Fruit fly (Drosophila melanogaster) whole organism, prepupa: ENCODE data around the gene CG14431.

ENCODE experiments used
- Blimp-1 ChIP-seq: fragments of 200-800 bp; sonication (Bioruptor generic); optimal IDR thresholded peaks from 3 replicates; lab custom pipeline; 2017; ENCODE audit warnings: missing biosample characterization, missing genetic modification characterization, mild to moderate bottlenecking, moderate library complexity, missing genetic modification reagents
- CG10631 ChIP-seq: fragments of 200-800 bp; sonication (Bioruptor generic); optimal IDR thresholded peaks from 2 replicates; lab custom pipeline; 2016; ENCODE audit warnings: missing biosample characterization, missing genetic modification characterization
- CG10669 ChIP-seq: fragments of 200-800 bp; sonication (Bioruptor generic); optimal IDR thresholded peaks from 3 replicates; lab custom pipeline; 2018; ENCODE audit warnings: missing biosample characterization, mild to moderate bottlenecking, missing genetic modification characterization, moderate library complexity
- CG11294 ChIP-seq: fragments of 200-800 bp; sonication (Bioruptor generic); IDR thresholded peaks from 2 replicates; pipeline ENCODE4 v1.3.6; 2022; ENCODE audit warnings: missing biosample characterization, missing genetic modification characterization
- CG11762 ChIP-seq: fragments of 200-800 bp; sonication (Bioruptor generic); optimal IDR thresholded peaks from 3 replicates; lab custom pipeline; 2016; ENCODE audit warnings: missing biosample characterization, missing genetic modification characterization; ENCODE audit not compliant: insufficient read depth
- CG11902 ChIP-seq: fragments of 200-800 bp; sonication (Bioruptor generic); optimal IDR thresholded peaks from 3 replicates; lab custom pipeline; 2016; ENCODE audit warnings: missing biosample characterization, missing genetic modification characterization
- CG15336 ChIP-seq: fragments of 200-800 bp; sonication (Bioruptor generic); IDR thresholded peaks from 2 replicates; pipeline ENCODE4 v1.3.6; 2022; ENCODE audit warnings: missing biosample characterization, missing genetic modification characterization
- CG1621 ChIP-seq: fragments of 200-800 bp; sonication (Bioruptor generic); optimal IDR thresholded peaks from 3 replicates; lab custom pipeline; 2018; ENCODE audit warnings: missing biosample characterization, mild to moderate bottlenecking, missing genetic modification characterization
- CG3032 ChIP-seq: fragments of 200-800 bp; optimal IDR thresholded peaks from 2 replicates; lab custom pipeline; 2019; ENCODE audit warnings: missing biosample characterization, mild to moderate bottlenecking, missing genetic modification characterization, moderate library complexity
- CG31627 ChIP-seq: fragments of 200-800 bp; sonication (Bioruptor generic); optimal IDR thresholded peaks from 3 replicates; lab custom pipeline; 2016; ENCODE audit warnings: missing biosample characterization, missing genetic modification characterization
- CG34406 ChIP-seq: fragments of 200-800 bp; sonication (Bioruptor generic); optimal IDR thresholded peaks from 3 replicates; lab custom pipeline; 2016; ENCODE audit warnings: missing biosample characterization, missing genetic modification characterization
- CG6163 ChIP-seq: fragments of 200-800 bp; sonication (Bioruptor generic); IDR thresholded peaks from 3 replicates; pipeline ENCODE4 v1.3.6; 2022; ENCODE audit warnings: missing biosample characterization, missing genetic modification characterization
- CG6276 ChIP-seq: fragments of 200-800 bp; sonication (Bioruptor generic); optimal IDR thresholded peaks from 2 replicates; lab custom pipeline; 2017; ENCODE audit warnings: missing biosample characterization, mild to moderate bottlenecking, missing genetic modification characterization
- CG6808 ChIP-seq: fragments of 200-800 bp; sonication (Bioruptor generic); optimal IDR thresholded peaks from 3 replicates; lab custom pipeline; 2017; ENCODE audit warnings: missing biosample characterization, missing genetic modification characterization, mild to moderate bottlenecking, moderate library complexity, missing genetic modification reagents
- CG6854 ChIP-seq: fragments of 200-800 bp; sonication (Bioruptor generic); optimal IDR thresholded peaks from 2 replicates; lab custom pipeline; 2017; ENCODE audit warnings: missing biosample characterization, mild to moderate bottlenecking, missing genetic modification characterization
- CG8632 ChIP-seq: fragments of 200-800 bp; sonication (Bioruptor generic); optimal IDR thresholded peaks from 3 replicates; lab custom pipeline; 2016; ENCODE audit warnings: missing biosample characterization, missing genetic modification characterization
- Eip75B ChIP-seq: fragments of 200-800 bp; sonication (Bioruptor generic); optimal IDR thresholded peaks from 3 replicates; lab custom pipeline; 2016; ENCODE audit warnings: missing biosample characterization, missing genetic modification characterization
- Eip78C ChIP-seq: fragments of 200-800 bp; sonication (Bioruptor generic); peaks from one replicate; lab custom pipeline; 2016; ENCODE audit warnings: missing biosample characterization, missing genetic modification characterization
- Ets21C ChIP-seq: fragments of 200-800 bp; sonication (Bioruptor generic); optimal IDR thresholded peaks from 3 replicates; lab custom pipeline; 2016; ENCODE audit warnings: missing biosample characterization, missing genetic modification characterization
- Ets96B ChIP-seq: fragments of 200-800 bp; optimal IDR thresholded peaks from 2 replicates; lab custom pipeline; 2019; ENCODE audit warnings: missing biosample characterization, mild to moderate bottlenecking, missing genetic modification characterization, moderate library complexity
- Gug ChIP-seq: fragments of 200-800 bp; sonication (Bioruptor generic); IDR thresholded peaks from 2 replicates; pipeline ENCODE4 v1.3.6; 2022; ENCODE audit warnings: missing biosample characterization, missing genetic modification characterization
- Hr38 ChIP-seq: sonication (Bioruptor generic); optimal IDR thresholded peaks from 2 replicates; lab custom pipeline; 2016; ENCODE audit warnings: missing biosample characterization, missing genetic modification characterization
- Hr39 ChIP-seq: fragments of 200-800 bp; sonication (Bioruptor generic); optimal IDR thresholded peaks from 2 replicates; lab custom pipeline; 2016; ENCODE audit warnings: missing biosample characterization, missing genetic modification characterization
- Lpt ChIP-seq: fragments of 200-800 bp; sonication (Bioruptor generic); optimal IDR thresholded peaks from 3 replicates; lab custom pipeline; 2016; ENCODE audit warnings: missing biosample characterization, missing genetic modification characterization
- Smox ChIP-seq: fragments of 200-800 bp; sonication (Bioruptor generic); optimal IDR thresholded peaks from 3 replicates; lab custom pipeline; 2016; ENCODE audit warnings: missing biosample characterization, missing genetic modification characterization
- Sox102F ChIP-seq: fragments of 200-800 bp; sonication (Bioruptor generic); optimal IDR thresholded peaks from 2 replicates; lab custom pipeline; 2016; ENCODE audit warnings: missing biosample characterization, mild to moderate bottlenecking, missing genetic modification characterization
- Sox14 ChIP-seq: fragments of 200-800 bp; sonication (Bioruptor generic); optimal IDR thresholded peaks from 3 replicates; lab custom pipeline; 2016; ENCODE audit warnings: missing biosample characterization, missing genetic modification characterization
- Sox15 ChIP-seq: fragments of 200-800 bp; sonication (Bioruptor generic); optimal IDR thresholded peaks from 3 replicates; lab custom pipeline; 2016; ENCODE audit warnings: missing biosample characterization, missing genetic modification characterization
- achi ChIP-seq: fragments of 200-800 bp; sonication (Bioruptor generic); optimal IDR thresholded peaks from 3 replicates; lab custom pipeline; 2016; ENCODE audit warnings: missing biosample characterization, missing genetic modification characterization
- acj6 ChIP-seq: fragments of 200-800 bp; sonication (Bioruptor generic); optimal IDR thresholded peaks from 3 replicates; lab custom pipeline; 2016; ENCODE audit warnings: missing biosample characterization, missing genetic modification characterization
- dac ChIP-seq: fragments of 200-800 bp; sonication (Bioruptor generic); optimal IDR thresholded peaks from 2 replicates; lab custom pipeline; 2017; ENCODE audit warnings: missing biosample characterization, mild to moderate bottlenecking, missing genetic modification characterization
- eg ChIP-seq: fragments of 200-800 bp; sonication (Bioruptor generic); IDR thresholded peaks from 3 replicates; pipeline ENCODE4 v1.3.6; 2022; ENCODE audit warnings: missing biosample characterization, missing genetic modification characterization
- esn ChIP-seq: fragments of 200-800 bp; sonication (Bioruptor generic); optimal IDR thresholded peaks from 2 replicates; lab custom pipeline; 2016; ENCODE audit warnings: missing biosample characterization, mild to moderate bottlenecking, missing genetic modification characterization, moderate library complexity
- fd59A ChIP-seq: fragments of 200-800 bp; sonication (Bioruptor generic); optimal IDR thresholded peaks from 2 replicates; lab custom pipeline; 2017; ENCODE audit warnings: missing biosample characterization, mild to moderate bottlenecking, missing genetic modification characterization, missing genetic modification reagents
- fd85E ChIP-seq: fragments of 200-800 bp; sonication (Bioruptor generic); optimal IDR thresholded peaks from 3 replicates; lab custom pipeline; 2016; ENCODE audit warnings: missing biosample characterization, missing genetic modification characterization
- fkh ChIP-seq: fragments of 200-800 bp; sonication (Bioruptor generic); optimal IDR thresholded peaks from 3 replicates; lab custom pipeline; 2017; ENCODE audit warnings: missing biosample characterization, mild to moderate bottlenecking, missing genetic modification characterization, moderate library complexity
- lz ChIP-seq: fragments of 200-800 bp; sonication (Bioruptor generic); optimal IDR thresholded peaks from 3 replicates; lab custom pipeline; 2016; ENCODE audit warnings: missing biosample characterization, missing genetic modification characterization
- net ChIP-seq: fragments of 200-800 bp; sonication (Bioruptor generic); optimal IDR thresholded peaks from 3 replicates; lab custom pipeline; 2016; ENCODE audit warnings: missing biosample characterization, missing genetic modification characterization
- salr ChIP-seq, 2 experiments: fragments of 200-800 bp; sonication (Bioruptor generic); optimal IDR thresholded peaks; 3 replicates each; lab custom pipeline; 2016 to 2018; ENCODE audit warnings: missing biosample characterization in 2 of 2, missing genetic modification characterization in 2 of 2, mild to moderate bottlenecking in 1 of 2
- spab ChIP-seq: fragments of 200-800 bp; sonication (Bioruptor generic); optimal IDR thresholded peaks from 2 replicates; lab custom pipeline; 2017; ENCODE audit warnings: missing biosample characterization, mild to moderate bottlenecking, missing genetic modification characterization, missing genetic modification reagents
- ss ChIP-seq, 2 experiments: fragments of 200-800 bp; sonication (Bioruptor generic); optimal IDR thresholded peaks; 2 replicates in 1 of 2; 3 replicates in 1 of 2; lab custom pipeline; 2017 to 2018; ENCODE audit warnings: mild to moderate bottlenecking in 2 of 2, missing biosample characterization in 2 of 2, missing genetic modification characterization in 2 of 2, moderate library complexity in 1 of 2
- svp ChIP-seq: fragments of 200-800 bp; sonication (Bioruptor generic); peaks from one replicate; lab custom pipeline; 2016; ENCODE audit warnings: missing biosample characterization, missing genetic modification characterization
- topi ChIP-seq: fragments of 200-800 bp; sonication (Bioruptor generic); optimal IDR thresholded peaks from 3 replicates; lab custom pipeline; 2016; ENCODE audit warnings: missing biosample characterization, missing genetic modification characterization

The CG14431 gene

dm6 chrX:7008102-7009087, 100.3 kb downstream of the CG14431 start (continued):
- TF ChIP-seq CG8632 (GFP tag; lab: Kevin White, UChicago), result peak; percentile 60
- TF ChIP-seq esn (GFP tag; lab: Kevin White, UChicago), result peak; percentile 72
- peak; percentile 77 for TF ChIP-seq CG6808 (GFP tag; lab: Kevin White, UChicago)
- peak; percentile 67 for TF ChIP-seq acj6 (GFP tag; lab: Kevin White, UChicago)
- no peak for TF ChIP-seq fkh (GFP tag; lab: Kevin White, UChicago)
- TF ChIP-seq net (GFP tag; lab: Kevin White, UChicago), result peak; percentile 62
- TF ChIP-seq CG6163 (GFP tag; lab: Robert Waterston, UW), result peak; percentile 65; the same call in 2 of the 3 replicates
- peak; percentile 62 for TF ChIP-seq CG34406 (GFP tag; lab: Kevin White, UChicago)
- TF ChIP-seq Gug (GFP tag; lab: Robert Waterston, UW), result peak; percentile 61
- TF ChIP-seq Sox15 (GFP tag; lab: Kevin White, UChicago), result peak; percentile 16
- TF ChIP-seq Ets96B (tag; lab: Kevin White, UChicago), result peak; percentile 82
- peak; percentile 89 for TF ChIP-seq Eip78C (GFP tag; lab: Kevin White, UChicago)
- TF ChIP-seq CG11294 (GFP tag; lab: Robert Waterston, UW), result peak; percentile 28; the same call in 1 of the 2 replicates
- TF ChIP-seq Sox102F, result peak; percentile 73
- TF ChIP-seq salr (GFP tag; optimal IDR thresholded peaks at IDR 0.05; lab: Kevin White, UChicago), result peak in 1 of 2 experiments; percentile 47
- TF ChIP-seq fd85E (GFP tag; lab: Kevin White, UChicago), result no peak
- peak; percentile 56 for TF ChIP-seq Hr39 (GFP tag; lab: Kevin White, UChicago)
- TF ChIP-seq Smox (GFP tag; lab: Kevin White, UChicago), result peak; percentile 51
- TF ChIP-seq CG6854, result peak; percentile 48
- no peak for TF ChIP-seq Hr38
- TF ChIP-seq CG31627 (GFP tag; lab: Kevin White, UChicago), result peak; percentile 37
- TF ChIP-seq CG6276 (GFP tag; lab: Kevin White, UChicago), result peak; percentile 68
- TF ChIP-seq ss (GFP tag; optimal IDR thresholded peaks at IDR 0.05; lab: Kevin White, UChicago), result peak; percentile 63 to 71
- peak; percentile 74 for TF ChIP-seq svp (GFP tag; lab: Kevin White, UChicago)
- TF ChIP-seq Lpt, result peak; percentile 61
- peak; percentile 67 for TF ChIP-seq CG10631 (GFP tag; lab: Kevin White, UChicago)
- peak; percentile 40 for TF ChIP-seq CG11902 (GFP tag; lab: Kevin White, UChicago)
- TF ChIP-seq Eip75B, result peak; percentile 72
- peak; percentile 73 for TF ChIP-seq lz (GFP tag; lab: Kevin White, UChicago)
- peak; percentile 58 for TF ChIP-seq CG11762
- no peak for TF ChIP-seq Blimp-1 (GFP tag; lab: Kevin White, UChicago)
- peak; percentile 59 for TF ChIP-seq CG1621

- TF ChIP-seq CG8632 (GFP tag; lab: Kevin White, UChicago) (peak; percentile 84), Sox14 (GFP tag; lab: Kevin White, UChicago) (peak; percentile 90), topi (GFP tag; lab: Kevin White, UChicago) (peak; percentile 87), CG6854 (peak; percentile 30), CG11762 (peak; percentile 34), lz (GFP tag; lab: Kevin White, UChicago) (peak; percentile 93), net (GFP tag; lab: Kevin White, UChicago) (peak; percentile 84), fd85E (GFP tag; lab: Kevin White, UChicago) (no peak), eg (GFP tag; lab: Robert Waterston, UW) (peak; percentile 80), Hr39 (GFP tag; lab: Kevin White, UChicago) (peak; percentile 91), fd59A (GFP tag; lab: Kevin White, UChicago) (peak; percentile 66), CG6163 (GFP tag; lab: Robert Waterston, UW) (peak; percentile 87), Eip75B (peak; percentile 85), CG11294 (GFP tag; lab: Robert Waterston, UW) (peak; percentile 62; the same call in 1 of the 2 replicates), achi (GFP tag; lab: Kevin White, UChicago) (peak; percentile 85), spab (GFP tag; lab: Kevin White, UChicago) (peak; percentile 50), Smox (GFP tag; lab: Kevin White, UChicago) (peak; percentile 91), Blimp-1 (GFP tag; lab: Kevin White, UChicago) (peak; percentile 29), CG1621 (peak; percentile 78), Ets21C (GFP tag; lab: Kevin White, UChicago) (peak; percentile 87), svp (GFP tag; lab: Kevin White, UChicago) (peak; percentile 97), CG10669 (GFP tag; lab: Kevin White, UChicago) (peak; percentile 76), CG15336 (GFP tag; lab: Robert Waterston, UW) (peak; percentile 74), Sox102F (peak; percentile 85), Eip78C (GFP tag; lab: Kevin White, UChicago) (peak; percentile 95), CG3032 (peak; percentile 96), Ets96B (tag; lab: Kevin White, UChicago) (peak; percentile 72), salr (GFP tag; optimal IDR thresholded peaks at IDR 0.05; lab: Kevin White, UChicago) (peak; percentile 70 to 82), acj6 (GFP tag; lab: Kevin White, UChicago) (peak; percentile 91), dac (GFP tag; lab: Kevin White, UChicago) (peak; percentile 76)
These were observed 103.1 kb downstream of the CG14431 start, which contains the start of the genes cm, sloth1 and sloth2 for dm6 chrX:7011063-7011743. Gene cm, minus strand, starts transcription at chrX:7011145. Gene sloth1, plus strand, starts transcription at chrX:7011357. Gene sloth2, plus strand, starts transcription at chrX:7011357.
